Worm (Caenorhabditis elegans): ENCODE measurements around the gene K02E7.10.

Gene K02E7.10

ce11 chrII:1066907-1067306 lies at the start of gene K02E7.10:
Gene K02E7.10 (minus strand): TSS chrII:1067007.
- TF ChIP-seq ceh-44 (GFP tag; IDR thresholded peaks at IDR 0.05) (no peak), zfp-3 (GFP tag; conservative IDR thresholded peaks at IDR 0.05) (no peak), skn-1 (tag; optimal IDR thresholded peaks at IDR 0.05) (no peak), ama-1 (optimal IDR thresholded peaks at IDR 0.05) (no peak), nhr-41 (GFP tag; IDR thresholded peaks at IDR 0.05) (no peak), fos-1 (tag; optimal IDR thresholded peaks at IDR 0.05) (no peak), unc-39 (tag; optimal IDR thresholded peaks at IDR 0.05) (no peak), daf-16 (GFP tag; optimal IDR thresholded peaks at IDR 0.05) (no peak), daf-16 (tag; optimal IDR thresholded peaks at IDR 0.05) (no peak), Y5F2A.4 (GFP tag; optimal IDR thresholded peaks at IDR 0.05) (no peak), nhr-25 (tag; optimal IDR thresholded peaks at IDR 0.05; ENCODE audit: borderline replicate concordance, insufficient read depth) (no peak), T26A8.4 (GFP tag; IDR thresholded peaks at IDR 0.05) (no peak), Y48G9A.11 (GFP tag; IDR thresholded peaks at IDR 0.05) (no peak), cey-2 (tag; optimal IDR thresholded peaks at IDR 0.05; ENCODE audit: borderline replicate concordance, insufficient read depth) (no peak), nhr-10 (tag; optimal IDR thresholded peaks at IDR 0.05) (no peak)

- TF ChIP-seq mdl-1 (tag; optimal IDR thresholded peaks at IDR 0.05), result no peak
- peak; percentile 56 for TF ChIP-seq aha-1 (tag)
Measured at ce11 chrII:1116521-1116920, 49.7 kb upstream of the K02E7.10 start.

- TF ChIP-seq zfp-2 (tag; optimal IDR thresholded peaks at IDR 0.05) (no peak), nhr-6 (tag; optimal IDR thresholded peaks at IDR 0.05) (no peak), daf-19 (GFP tag; conservative IDR thresholded peaks at IDR 0.05) (no peak), nhr-28 (tag; optimal IDR thresholded peaks at IDR 0.05) (no peak), hif-1 (tag; optimal IDR thresholded peaks at IDR 0.05) (no peak), ztf-11 (tag; optimal IDR thresholded peaks at IDR 0.05) (no peak), ceh-44 (GFP tag; IDR thresholded peaks at IDR 0.05) (no peak), php-3 (GFP tag; IDR thresholded peaks at IDR 0.05) (no peak), dve-1 (tag; optimal IDR thresholded peaks at IDR 0.05; ENCODE audit: insufficient read depth) (no peak), mes-2 (tag; optimal IDR thresholded peaks at IDR 0.05; ENCODE audit: poor library complexity, severe bottlenecking) (no peak), egl-27 (tag; optimal IDR thresholded peaks at IDR 0.05) (no peak), snpc-1.2 (GFP tag; IDR thresholded peaks at IDR 0.05) (no peak), cey-2 (tag; optimal IDR thresholded peaks at IDR 0.05; ENCODE audit: borderline replicate concordance, insufficient read depth) (no peak), skn-1 (tag; optimal IDR thresholded peaks at IDR 0.05) (no peak), F49E8.2 (tag; optimal IDR thresholded peaks at IDR 0.05; ENCODE audit: borderline replicate concordance) (no peak), tag-97 (GFP tag; IDR thresholded peaks at IDR 0.05) (no peak), F26F4.8 (GFP tag; conservative IDR thresholded peaks at IDR 0.05) (no peak)
Measured at ce11 chrII:1114133-1114532, 47.3 kb upstream of the K02E7.10 start, which contains the start of gene lips-12. Gene lips-12 (minus strand): TSS chrII:1114233.

ce11 chrII:1110901-1111300 lies 44.1 kb upstream of the K02E7.10 start, which contains the start of gene lips-11:
Gene lips-11 (minus strand): TSS chrII:1111001.
- no peak for TF ChIP-seq nhr-76 (tag; optimal IDR thresholded peaks at IDR 0.05)
- TF ChIP-seq lin-29 (GFP tag; IDR thresholded peaks at IDR 0.05), result no peak
- no peak for TF ChIP-seq fkh-10 (GFP tag; optimal IDR thresholded peaks at IDR 0.05)

ce11 chrII:1106914-1107597 lies 40.2 kb upstream of the K02E7.10 start, which contains the start of gene col-40:
Gene col-40 (minus strand): TSS chrII:1106964.
- 0 out of 2 replicates have a peak, but pooled peaks have one; percentile 19 for TF ChIP-seq lin-38 (GFP tag; IDR thresholded peaks at IDR 0.05)
- no peak for TF ChIP-seq ZK546.5 (tag; optimal IDR thresholded peaks at IDR 0.05)

Data from whole organism, L4 larva.